Worm (Caenorhabditis elegans) whole organism, L4 larva: ENCODE measurements around the gene egl-36.

ENCODE experiments used
- T20F7.1 ChIP-seq: fragments of 200-800 bp; sonication (Bioruptor generic); optimal IDR thresholded peaks from 2 replicates; lab custom pipeline; 2018; ENCODE audit warnings: mild to moderate bottlenecking, missing genetic modification characterization, missing compliant biosample characterization
- ZK337.2 ChIP-seq: fragments of 200-800 bp; sonication (Bioruptor generic); IDR thresholded peaks from 2 replicates; pipeline ENCODE4 v1.3.6; 2022; ENCODE audit warnings: missing genetic modification reagents, missing genetic modification characterization, missing compliant biosample characterization
- aha-1 ChIP-seq: fragments of 150-350 bp; peaks from one replicate; lab custom pipeline; 2014; ENCODE audit warnings: missing biosample characterization, missing genetic modification characterization
- ama-1 ChIP-seq: fragments of 150-350 bp; optimal IDR thresholded peaks from 2 replicates; lab custom pipeline; 2014; ENCODE audit warnings: inconsistent platforms, mixed read lengths
- arid-1 ChIP-seq: fragments of 200-800 bp; sonication (Bioruptor generic); conservative IDR thresholded peaks from 2 replicates; pipeline ENCODE4 v1.3.6; 2022; ENCODE audit warnings: missing genetic modification reagents, missing genetic modification characterization, missing compliant biosample characterization
- ceh-44 ChIP-seq: fragments of 200-800 bp; sonication (Bioruptor generic); IDR thresholded peaks from 2 replicates; pipeline ENCODE4 v1.3.6; 2022; ENCODE audit warnings: missing genetic modification reagents, missing genetic modification characterization, missing compliant biosample characterization
- ces-1 ChIP-seq: fragments of 150-350 bp; sonication (generic microtip); optimal IDR thresholded peaks from 4 replicates; lab custom pipeline; 2014; ENCODE audit warnings: missing biosample characterization, missing genetic modification reagents, missing genetic modification characterization
- ctbp-1 ChIP-seq: fragments of 200-800 bp; sonication (Bioruptor generic); IDR thresholded peaks from 2 replicates; pipeline ENCODE4 v1.3.6; 2022; ENCODE audit warnings: missing genetic modification reagents, missing genetic modification characterization, missing compliant biosample characterization
- daf-12 ChIP-seq: fragments of 150-350 bp; optimal IDR thresholded peaks from 2 replicates; lab custom pipeline; 2014; ENCODE audit warnings: missing biosample characterization, missing genetic modification reagents, missing genetic modification characterization
- daf-16 ChIP-seq, 3 experiments: sonication (generic microtip); optimal IDR thresholded peaks; 2 replicates each; lab custom pipeline; 2016 to 2017; ENCODE audit warnings: missing genetic modification characterization in 3 of 3, missing genetic modification reagents in 3 of 3, mild to moderate bottlenecking in 2 of 3, missing compliant biosample characterization in 2 of 3, missing biosample characterization in 1 of 3, moderate library complexity in 1 of 3
- daf-19 ChIP-seq: fragments of 200-800 bp; sonication (Bioruptor generic); conservative IDR thresholded peaks from 2 replicates; pipeline ENCODE4 v1.3.6; 2022; ENCODE audit warnings: missing genetic modification characterization, missing compliant biosample characterization
- daf-8 ChIP-seq: fragments of 200-800 bp; sonication (Bioruptor generic); IDR thresholded peaks from 2 replicates; pipeline ENCODE4 v1.3.6; 2022; ENCODE audit warnings: missing genetic modification characterization, missing compliant biosample characterization
- dmd-6 ChIP-seq: fragments of 200-800 bp; sonication (Bioruptor generic); IDR thresholded peaks from 2 replicates; pipeline ENCODE4 v1.3.6; 2022; ENCODE audit warnings: missing genetic modification reagents, missing genetic modification characterization, missing compliant biosample characterization
- egl-43 ChIP-seq: fragments of 200-800 bp; sonication (Bioruptor generic); IDR thresholded peaks from 2 replicates; pipeline ENCODE4 v1.3.6; 2022; ENCODE audit warnings: missing genetic modification reagents, missing genetic modification characterization, missing compliant biosample characterization
- gei-8 ChIP-seq: fragments of 200-800 bp; sonication (Bioruptor generic); optimal IDR thresholded peaks from 2 replicates; lab custom pipeline; 2018; ENCODE audit warnings: mild to moderate bottlenecking, missing genetic modification characterization, missing compliant biosample characterization
- hlh-11 ChIP-seq: fragments of 200-800 bp; sonication (Bioruptor generic); optimal IDR thresholded peaks from 2 replicates; lab custom pipeline; 2018; ENCODE audit warnings: mild to moderate bottlenecking, missing genetic modification characterization, missing compliant biosample characterization
- hlh-30 ChIP-seq: sonication (generic microtip); optimal IDR thresholded peaks from 2 replicates; lab custom pipeline; 2017; ENCODE audit warnings: antibody characterized with exemption, mild to moderate bottlenecking, missing genetic modification characterization, missing compliant biosample characterization; ENCODE audit not compliant: insufficient read depth
- hmg-1.1 ChIP-seq: fragments of 200-800 bp; sonication (Bioruptor generic); IDR thresholded peaks from 2 replicates; pipeline ENCODE4 v1.3.6; 2022; ENCODE audit warnings: missing genetic modification reagents, missing genetic modification characterization, missing compliant biosample characterization
- jun-1 ChIP-seq: fragments of 150-350 bp; optimal IDR thresholded peaks from 2 replicates; lab custom pipeline; 2014; ENCODE audit warnings: missing biosample characterization, missing genetic modification reagents, missing genetic modification characterization
- lin-29 ChIP-seq: fragments of 200-800 bp; sonication (Bioruptor generic); IDR thresholded peaks from 2 replicates; pipeline ENCODE4 v1.3.6; 2022; ENCODE audit warnings: missing genetic modification reagents, missing genetic modification characterization, missing compliant biosample characterization
- lir-3 ChIP-seq: sonication (generic microtip); optimal IDR thresholded peaks from 2 replicates; lab custom pipeline; 2016; ENCODE audit warnings: mild to moderate bottlenecking, missing genetic modification characterization, missing compliant biosample characterization
- lsy-2 ChIP-seq, 2 experiments: fragments of 150-350 bp in 1 of 2; sonication (generic microtip) in 1 of 2; optimal IDR thresholded peaks; 2 replicates each; lab custom pipeline; 2014 to 2017; ENCODE audit warnings: missing biosample characterization in 2 of 2, missing genetic modification characterization in 2 of 2
- madf-9 ChIP-seq: fragments of 200-800 bp; sonication (Bioruptor generic); conservative IDR thresholded peaks from 2 replicates; pipeline ENCODE4 v1.3.6; 2022; ENCODE audit warnings: missing genetic modification reagents, missing genetic modification characterization, missing compliant biosample characterization
- mdl-1 ChIP-seq, 2 experiments: fragments of 150-350 bp in 1 of 2; sonication (generic microtip) in 1 of 2; optimal IDR thresholded peaks; 2 replicates each; lab custom pipeline; 2014 to 2017; ENCODE audit warnings: missing biosample characterization in 2 of 2, missing genetic modification characterization in 2 of 2
- mep-1 ChIP-seq: fragments of 150-350 bp; sonication (generic microtip); optimal IDR thresholded peaks from 3 replicates; lab custom pipeline; 2014; ENCODE audit warnings: missing biosample characterization, missing genetic modification characterization
- mes-2 ChIP-seq: sonication (generic microtip); optimal IDR thresholded peaks from 2 replicates; lab custom pipeline; 2016; ENCODE audit warnings: missing genotype, mild to moderate bottlenecking, missing genetic modification characterization, missing compliant biosample characterization; ENCODE audit not compliant: poor library complexity, severe bottlenecking
- nhr-42 ChIP-seq: fragments of 200-800 bp; sonication (Bioruptor generic); IDR thresholded peaks from 2 replicates; pipeline ENCODE4 v1.3.6; 2022; ENCODE audit warnings: missing genetic modification characterization, missing compliant biosample characterization
- nhr-48 ChIP-seq: sonication (generic microtip); optimal IDR thresholded peaks from 2 replicates; lab custom pipeline; 2016; ENCODE audit warnings: mild to moderate bottlenecking, missing genetic modification characterization, missing compliant biosample characterization
- nhr-6 ChIP-seq: fragments of 150-350 bp; optimal IDR thresholded peaks from 2 replicates; lab custom pipeline; 2014; ENCODE audit warnings: missing biosample characterization, missing genetic modification characterization
- nhr-77 ChIP-seq: fragments of 150-350 bp; optimal IDR thresholded peaks from 2 replicates; lab custom pipeline; 2014; ENCODE audit warnings: missing biosample characterization, missing genetic modification characterization
- pha-4 ChIP-seq, 2 experiments: fragments of 150-350 bp in 1 of 2; fragments of 200-800 bp in 1 of 2; sonication (Bioruptor generic) in 1 of 2; IDR thresholded peaks in 1 of 2; optimal IDR thresholded peaks in 1 of 2; 2 replicates each; pipeline versions ENCODE4 v1.3.6 to Lab custom; 2014 to 2022; ENCODE audit warnings: missing genetic modification characterization in 2 of 2, missing genetic modification reagents in 2 of 2, missing biosample characterization in 1 of 2, missing compliant biosample characterization in 1 of 2
- php-3 ChIP-seq: fragments of 200-800 bp; sonication (Bioruptor generic); IDR thresholded peaks from 2 replicates; pipeline ENCODE4 v1.3.6; 2022; ENCODE audit warnings: missing genetic modification reagents, missing genetic modification characterization, missing compliant biosample characterization
- rbr-2 ChIP-seq: sonication (generic microtip); optimal IDR thresholded peaks from 2 replicates; lab custom pipeline; 2016; ENCODE audit warnings: missing genotype, missing genetic modification characterization, missing compliant biosample characterization
- sdz-12 ChIP-seq: fragments of 200-800 bp; sonication (Bioruptor generic); optimal IDR thresholded peaks from 2 replicates; lab custom pipeline; 2018; ENCODE audit warnings: mild to moderate bottlenecking, missing genetic modification characterization, missing compliant biosample characterization
- set-16 ChIP-seq: fragments of 200-800 bp; sonication (Bioruptor generic); IDR thresholded peaks from 2 replicates; pipeline ENCODE4 v1.3.6; 2022; ENCODE audit warnings: missing genetic modification reagents, missing genetic modification characterization, missing compliant biosample characterization
- tag-97 ChIP-seq: fragments of 200-800 bp; sonication (Bioruptor generic); IDR thresholded peaks from 2 replicates; pipeline ENCODE4 v1.3.6; 2022; ENCODE audit warnings: missing genetic modification characterization, missing compliant biosample characterization
- unc-62 ChIP-seq, 3 experiments: fragments of 150-350 bp in 1 of 3; sonication (generic microtip); optimal IDR thresholded peaks in 2 of 3; peaks in 1 of 3; 1 replicate in 1 of 3; 2 replicates in 2 of 3; lab custom pipeline; 2014 to 2017; ENCODE audit warnings: missing biosample characterization in 3 of 3, missing genetic modification characterization in 3 of 3, missing genetic modification reagents in 3 of 3, missing genotype in 1 of 3
- zfp-2 ChIP-seq: sonication (generic microtip); optimal IDR thresholded peaks from 2 replicates; lab custom pipeline; 2016; ENCODE audit warnings: mild to moderate bottlenecking, missing genetic modification characterization, missing compliant biosample characterization

Gene egl-36

ce11 chrX:10766123-10766622 lies 32.0 kb downstream of the egl-36 start (continued):
- no peak for TF ChIP-seq ama-1 (lab: Kevin White, UChicago)
- peak; percentile 66; the same call in 1 of the 2 replicates for TF ChIP-seq nhr-42 (GFP tag; lab: Robert Waterston, UW)
- peak; percentile 85 for TF ChIP-seq pha-4 (GFP tag; IDR thresholded peaks at IDR 0.05; lab: Robert Waterston, UW)
- TF ChIP-seq pha-4 (tag; optimal IDR thresholded peaks at IDR 0.05; lab: Kevin White, UChicago), result no peak
- TF ChIP-seq jun-1 (tag; lab: Kevin White, UChicago), result peak; percentile 82
- TF ChIP-seq T20F7.1 (GFP tag; lab: Kevin White, UChicago), result peak; percentile 74
- no peak for TF ChIP-seq ZK337.2 (GFP tag; lab: Robert Waterston, UW)
- peak; percentile 92 for TF ChIP-seq gei-8 (GFP tag; lab: Kevin White, UChicago)
- no peak for TF ChIP-seq daf-12 (tag; lab: Kevin White, UChicago)

ce11 chrX:10766966-10767644 lies 33.0 kb downstream of the egl-36 start:
- peak; percentile 27 for TF ChIP-seq hlh-11
- TF ChIP-seq set-16, result no peak
- TF ChIP-seq tag-97 (GFP tag; lab: Robert Waterston, UW), result 0 out of 2 replicates have a peak, but pooled peaks have one; percentile 69
- peak; percentile 53 for TF ChIP-seq pha-4 (GFP tag; IDR thresholded peaks at IDR 0.05; lab: Robert Waterston, UW)
- peak; percentile 69 for TF ChIP-seq pha-4 (tag; optimal IDR thresholded peaks at IDR 0.05; lab: Kevin White, UChicago)
- TF ChIP-seq hlh-30 (tag; lab: Kevin White, UChicago), result peak; percentile 40
- TF ChIP-seq mdl-1 (tag; optimal IDR thresholded peaks at IDR 0.05; lab: Kevin White, UChicago), result peak; percentile 11 to 21
- no peak for TF ChIP-seq lin-29 (GFP tag; lab: Robert Waterston, UW)
- TF ChIP-seq unc-62 (GFP tag; optimal IDR thresholded peaks at IDR 0.05 in 1 of 2; lab: Kevin White, UChicago), result peak in 1 of 2 experiments; percentile 5
- no peak for TF ChIP-seq unc-62 (tag; optimal IDR thresholded peaks at IDR 0.05; lab: Kevin White, UChicago)
- TF ChIP-seq hmg-1.1, result peak; percentile 31; the same call in 1 of the 2 replicates

ce11 chrX:10767669-10768068 lies 33.5 kb downstream of the egl-36 start:
- TF ChIP-seq lsy-2 (tag; optimal IDR thresholded peaks at IDR 0.05; lab: Kevin White, UChicago) (peak in 1 of 2 experiments; percentile 32), sdz-12 (no peak), ctbp-1 (GFP tag; lab: Robert Waterston, UW) (0 out of 2 replicates have a peak, but pooled peaks have one; percentile 6), daf-16 (GFP tag; optimal IDR thresholded peaks at IDR 0.05; lab: Kevin White, UChicago) (no peak), daf-16 (tag; optimal IDR thresholded peaks at IDR 0.05; lab: Kevin White, UChicago) (peak; percentile 21), nhr-77 (tag; lab: Kevin White, UChicago) (no peak), php-3 (GFP tag; lab: Robert Waterston, UW) (no peak), egl-43 (peak; percentile 20; the same call in 1 of the 2 replicates), unc-62 (GFP tag; optimal IDR thresholded peaks at IDR 0.05 in 1 of 2; lab: Kevin White, UChicago) (peak in 1 of 2 experiments; percentile 88), unc-62 (tag; optimal IDR thresholded peaks at IDR 0.05; lab: Kevin White, UChicago) (no peak), ces-1 (GFP tag; lab: Kevin White, UChicago) (peak; percentile 9), mes-2 (tag; lab: Kevin White, UChicago) (peak; percentile 56), nhr-6 (tag; lab: Kevin White, UChicago) (peak; percentile 3), zfp-2 (tag; lab: Kevin White, UChicago) (no peak), arid-1 (GFP tag; lab: Robert Waterston, UW) (no peak), lin-29 (GFP tag; lab: Robert Waterston, UW) (no peak), hmg-1.1 (peak; percentile 50), rbr-2 (tag; lab: Kevin White, UChicago) (peak; percentile 34), tag-97 (GFP tag; lab: Robert Waterston, UW) (0 out of 2 replicates have a peak, but pooled peaks have one; percentile 76), ceh-44 (GFP tag; lab: Robert Waterston, UW) (no peak), aha-1 (tag; lab: Kevin White, UChicago) (peak; percentile 97), madf-9 (GFP tag; lab: Robert Waterston, UW) (0 out of 2 replicates have a peak, but pooled peaks have one; percentile 11), dmd-6 (GFP tag; lab: Robert Waterston, UW) (peak; percentile 12; the same call in 1 of the 2 replicates), hlh-11 (peak; percentile 17), daf-19 (GFP tag; lab: Robert Waterston, UW) (no peak), lir-3 (tag; lab: Kevin White, UChicago) (no peak), daf-8 (GFP tag; lab: Robert Waterston, UW) (no peak), mep-1 (no peak), nhr-48 (tag; lab: Kevin White, UChicago) (peak; percentile 52)
